Fruit fly (Drosophila melanogaster) whole organism, embryonic: ENCODE data around the gene CG17028.

ENCODE experiments used
- C15 ChIP-seq: fragments of 200-800 bp; sonication (Bioruptor generic); IDR thresholded peaks from 3 replicates; pipeline ENCODE4 v1.3.6; 2022; ENCODE audit warnings: missing biosample characterization, missing genetic modification characterization
- CG10366 ChIP-seq: fragments of 200-800 bp; sonication (Bioruptor generic); IDR thresholded peaks from 2 replicates; pipeline ENCODE4 v1.3.6; 2022; ENCODE audit warnings: missing biosample characterization, missing genetic modification characterization
- CG12769 ChIP-seq: fragments of 200-800 bp; sonication (Bioruptor generic); optimal IDR thresholded peaks from 2 replicates; lab custom pipeline; 2019; ENCODE audit warnings: missing biosample characterization, mild to moderate bottlenecking, missing genetic modification characterization, moderate library complexity
- CG14710 ChIP-seq: fragments of 200-800 bp; sonication (Bioruptor generic); optimal IDR thresholded peaks from 3 replicates; lab custom pipeline; 2019; ENCODE audit warnings: missing biosample characterization, mild to moderate bottlenecking, missing genetic modification characterization, moderate library complexity
- CG14965 ChIP-seq: fragments of 200-800 bp; sonication (Bioruptor generic); optimal IDR thresholded peaks from 2 replicates; lab custom pipeline; 2016; ENCODE audit warnings: missing biosample characterization, missing genetic modification characterization, borderline replicate concordance
- CG15479 ChIP-seq: fragments of 200-800 bp; sonication (Bioruptor generic); optimal IDR thresholded peaks from 3 replicates; lab custom pipeline; 2019; ENCODE audit warnings: missing biosample characterization, mild to moderate bottlenecking, missing genetic modification characterization, moderate library complexity
- CG16815 ChIP-seq: fragments of 200-800 bp; sonication (Bioruptor generic); optimal IDR thresholded peaks from 3 replicates; lab custom pipeline; 2017; ENCODE audit warnings: missing biosample characterization, mild to moderate bottlenecking, missing genetic modification characterization
- CG17385 ChIP-seq: fragments of 200-800 bp; sonication (Bioruptor generic); optimal IDR thresholded peaks from 3 replicates; lab custom pipeline; 2018; ENCODE audit warnings: missing biosample characterization, mild to moderate bottlenecking, missing genetic modification characterization
- CG17568 ChIP-seq: fragments of 200-800 bp; sonication (Bioruptor generic); optimal IDR thresholded peaks from 2 replicates; lab custom pipeline; 2018; ENCODE audit warnings: missing biosample characterization, mild to moderate bottlenecking, missing genetic modification characterization, moderate library complexity
- CG2202 ChIP-seq: fragments of 200-800 bp; sonication (Bioruptor generic); optimal IDR thresholded peaks from 2 replicates; lab custom pipeline; 2018; ENCODE audit warnings: missing biosample characterization, mild to moderate bottlenecking, missing genetic modification characterization
- CG32772 ChIP-seq: fragments of 200-800 bp; sonication (Bioruptor generic); IDR thresholded peaks from 2 replicates; pipeline ENCODE4 v1.3.6; 2022; ENCODE audit warnings: missing biosample characterization, missing genetic modification characterization
- CG3407 ChIP-seq: fragments of 200-800 bp; sonication (Bioruptor generic); optimal IDR thresholded peaks from 2 replicates; lab custom pipeline; 2018; ENCODE audit warnings: missing biosample characterization, mild to moderate bottlenecking, missing genetic modification characterization
- CG4424 ChIP-seq: fragments of 200-800 bp; sonication (Bioruptor generic); optimal IDR thresholded peaks from 3 replicates; lab custom pipeline; 2016; ENCODE audit warnings: missing biosample characterization, missing genetic modification characterization
- CG6689 ChIP-seq: fragments of 200-800 bp; sonication (Bioruptor generic); IDR thresholded peaks from 2 replicates; pipeline ENCODE4 v1.3.6; 2022; ENCODE audit warnings: missing biosample characterization, missing genetic modification characterization
- CG7556 ChIP-seq: fragments of 200-800 bp; sonication (Bioruptor generic); optimal IDR thresholded peaks from 2 replicates; lab custom pipeline; 2017; ENCODE audit warnings: missing biosample characterization, mild to moderate bottlenecking, missing genetic modification characterization
- CHES-1-like ChIP-seq: fragments of 200-800 bp; sonication (Bioruptor generic); optimal IDR thresholded peaks from 2 replicates; lab custom pipeline; 2016; ENCODE audit warnings: missing biosample characterization, missing genetic modification characterization
- Dll ChIP-seq: fragments of 200-800 bp; sonication (Bioruptor generic); IDR thresholded peaks from 4 replicates; pipeline ENCODE4 v1.3.6; 2022; ENCODE audit warnings: missing biosample characterization, missing genetic modification characterization; ENCODE audit not compliant: partially characterized antibody
- Hey ChIP-seq: fragments of 200-800 bp; sonication (Bioruptor generic); optimal IDR thresholded peaks from 3 replicates; lab custom pipeline; 2018; ENCODE audit warnings: missing biosample characterization, mild to moderate bottlenecking, missing genetic modification characterization
- Hr3 ChIP-seq: fragments of 200-800 bp; sonication (Bioruptor generic); optimal IDR thresholded peaks from 3 replicates; lab custom pipeline; 2016; ENCODE audit warnings: missing biosample characterization, missing genetic modification characterization
- Hr51 ChIP-seq, 2 experiments: fragments of 200-800 bp; sonication (Bioruptor generic); optimal IDR thresholded peaks; 2 replicates in 1 of 2; 3 replicates in 1 of 2; lab custom pipeline; 2016 to 2018; ENCODE audit warnings: missing biosample characterization in 2 of 2, missing genetic modification characterization in 2 of 2, mild to moderate bottlenecking in 1 of 2, moderate library complexity in 1 of 2
- Lim3 ChIP-seq: fragments of 200-800 bp; sonication (Bioruptor generic); IDR thresholded peaks from 2 replicates; pipeline ENCODE4 v1.3.6; 2022; ENCODE audit warnings: missing biosample characterization, missing genetic modification characterization
- Mad ChIP-seq: fragments of 200-800 bp; sonication (Bioruptor generic); optimal IDR thresholded peaks from 2 replicates; lab custom pipeline; 2016; ENCODE audit warnings: missing biosample characterization, missing genetic modification characterization
- Myb ChIP-seq: fragments of 200-800 bp; sonication (Bioruptor generic); optimal IDR thresholded peaks from 2 replicates; lab custom pipeline; 2016; ENCODE audit warnings: missing biosample characterization, missing genetic modification characterization
- Neu2 ChIP-seq: fragments of 200-800 bp; sonication (Bioruptor generic); optimal IDR thresholded peaks from 3 replicates; lab custom pipeline; 2016; ENCODE audit warnings: missing biosample characterization, missing genetic modification characterization, borderline replicate concordance
- Nf-YC ChIP-seq: fragments of 200-800 bp; optimal IDR thresholded peaks from 3 replicates; lab custom pipeline; 2019; ENCODE audit warnings: missing biosample characterization, mild to moderate bottlenecking, missing genetic modification characterization, moderate library complexity
- Six4 ChIP-seq: fragments of 200-800 bp; sonication (Bioruptor generic); optimal IDR thresholded peaks from 2 replicates; lab custom pipeline; 2016; ENCODE audit warnings: missing biosample characterization, missing genetic modification characterization
- Trl ChIP-seq, 3 experiments: fragments of >200 bp in 2 of 3; fragments of 200-800 bp in 1 of 3; sonication (Bioruptor generic) in 1 of 3; optimal IDR thresholded peaks; 2 replicates in 1 of 3; 3 replicates in 2 of 3; lab custom pipeline; 2016 to 2017; ENCODE audit warnings: missing biosample characterization in 1 of 3, missing genetic modification characterization in 1 of 3
- Vsx1 ChIP-seq: fragments of 200-800 bp; sonication (Bioruptor generic); optimal IDR thresholded peaks from 2 replicates; lab custom pipeline; 2017; ENCODE audit warnings: missing biosample characterization, mild to moderate bottlenecking, missing genetic modification characterization, missing genetic modification reagents
- YL-1 ChIP-seq: fragments of 200-800 bp; sonication (Bioruptor generic); optimal IDR thresholded peaks from 3 replicates; lab custom pipeline; 2017; ENCODE audit warnings: missing biosample characterization, mild to moderate bottlenecking, missing genetic modification characterization
- bab2 ChIP-seq: fragments of 200-800 bp; sonication (Bioruptor generic); optimal IDR thresholded peaks from 2 replicates; lab custom pipeline; 2016; ENCODE audit warnings: missing biosample characterization, missing genetic modification characterization
- caup ChIP-seq: fragments of 200-800 bp; sonication (Bioruptor generic); optimal IDR thresholded peaks from 3 replicates; lab custom pipeline; 2017; ENCODE audit warnings: missing biosample characterization, mild to moderate bottlenecking, missing genetic modification characterization, moderate library complexity; ENCODE audit not compliant: severe bottlenecking
- cwo ChIP-seq: fragments of 200-800 bp; sonication (Bioruptor generic); optimal IDR thresholded peaks from 3 replicates; lab custom pipeline; 2017; ENCODE audit warnings: missing biosample characterization, missing genetic modification characterization, mild to moderate bottlenecking, moderate library complexity, missing genetic modification reagents
- dimm ChIP-seq: fragments of 200-800 bp; sonication (Bioruptor generic); IDR thresholded peaks from 2 replicates; pipeline ENCODE4 v1.3.6; 2022; ENCODE audit warnings: missing biosample characterization, missing genetic modification characterization
- disco-r ChIP-seq: fragments of 200-800 bp; sonication (Bioruptor generic); optimal IDR thresholded peaks from 2 replicates; lab custom pipeline; 2016; ENCODE audit warnings: missing biosample characterization, missing genetic modification characterization
- eve ChIP-seq, 2 experiments: fragments of >200 bp; optimal IDR thresholded peaks; 2 replicates each; lab custom pipeline; 2017; ENCODE audit warnings: missing biosample characterization in 2 of 2, missing genetic modification characterization in 2 of 2
- odd ChIP-seq: fragments of 200-800 bp; sonication (Bioruptor generic); optimal IDR thresholded peaks from 2 replicates; lab custom pipeline; 2017; ENCODE audit warnings: missing biosample characterization, mild to moderate bottlenecking, missing genetic modification characterization
- pfk ChIP-seq: fragments of 200-800 bp; sonication (Bioruptor generic); optimal IDR thresholded peaks from 2 replicates; lab custom pipeline; 2018; ENCODE audit warnings: missing biosample characterization, mild to moderate bottlenecking, missing genetic modification characterization, moderate library complexity
- pnt ChIP-seq: fragments of 200-800 bp; sonication (Bioruptor generic); optimal IDR thresholded peaks from 3 replicates; lab custom pipeline; 2016; ENCODE audit warnings: missing biosample characterization, missing genetic modification characterization
- pros ChIP-seq: fragments of 200-800 bp; sonication (Bioruptor generic); optimal IDR thresholded peaks from 3 replicates; lab custom pipeline; 2019; ENCODE audit warnings: missing biosample characterization, mild to moderate bottlenecking, missing genetic modification characterization, moderate library complexity
- sens-2 ChIP-seq: fragments of 200-800 bp; sonication (Bioruptor generic); IDR thresholded peaks from 2 replicates; pipeline ENCODE4 v1.3.6; 2022; ENCODE audit warnings: missing biosample characterization, missing genetic modification characterization
- slou ChIP-seq: fragments of 200-800 bp; sonication (Bioruptor generic); optimal IDR thresholded peaks from 3 replicates; lab custom pipeline; 2016; ENCODE audit warnings: missing biosample characterization, missing genetic modification characterization
- sob ChIP-seq: fragments of 200-800 bp; sonication (Bioruptor generic); IDR thresholded peaks from 2 replicates; pipeline ENCODE4 v1.3.6; 2022; ENCODE audit warnings: missing biosample characterization, missing genetic modification characterization
- stc ChIP-seq: fragments of 200-800 bp; sonication (Bioruptor generic); IDR thresholded peaks from 2 replicates; pipeline ENCODE4 v1.3.6; 2022; ENCODE audit warnings: missing biosample characterization, missing genetic modification characterization
- sug ChIP-seq: fragments of 200-800 bp; optimal IDR thresholded peaks from 2 replicates; lab custom pipeline; 2019; ENCODE audit warnings: missing biosample characterization, mild to moderate bottlenecking, missing genetic modification characterization, moderate library complexity
- tio ChIP-seq: fragments of 200-800 bp; sonication (Bioruptor generic); optimal IDR thresholded peaks from 2 replicates; lab custom pipeline; 2017; ENCODE audit warnings: missing biosample characterization, missing genetic modification characterization, inconsistent platforms
- trem ChIP-seq: fragments of 200-800 bp; optimal IDR thresholded peaks from 3 replicates; lab custom pipeline; 2019; ENCODE audit warnings: missing biosample characterization, mild to moderate bottlenecking, missing genetic modification characterization, moderate library complexity
- twi ChIP-seq: fragments of 200-800 bp; optimal IDR thresholded peaks from 2 replicates; lab custom pipeline; 2019; ENCODE audit warnings: missing biosample characterization, mild to moderate bottlenecking, missing genetic modification characterization, moderate library complexity
- unpg ChIP-seq: fragments of 200-800 bp; sonication (Bioruptor generic); optimal IDR thresholded peaks from 3 replicates; lab custom pipeline; 2018; ENCODE audit warnings: missing biosample characterization, mild to moderate bottlenecking, missing genetic modification characterization, moderate library complexity
- zf30C ChIP-seq: fragments of 200-800 bp; sonication (Bioruptor generic); optimal IDR thresholded peaks from 3 replicates; lab custom pipeline; 2018; ENCODE audit warnings: missing biosample characterization, mild to moderate bottlenecking, missing genetic modification characterization

CG17028 gene

DNA sequence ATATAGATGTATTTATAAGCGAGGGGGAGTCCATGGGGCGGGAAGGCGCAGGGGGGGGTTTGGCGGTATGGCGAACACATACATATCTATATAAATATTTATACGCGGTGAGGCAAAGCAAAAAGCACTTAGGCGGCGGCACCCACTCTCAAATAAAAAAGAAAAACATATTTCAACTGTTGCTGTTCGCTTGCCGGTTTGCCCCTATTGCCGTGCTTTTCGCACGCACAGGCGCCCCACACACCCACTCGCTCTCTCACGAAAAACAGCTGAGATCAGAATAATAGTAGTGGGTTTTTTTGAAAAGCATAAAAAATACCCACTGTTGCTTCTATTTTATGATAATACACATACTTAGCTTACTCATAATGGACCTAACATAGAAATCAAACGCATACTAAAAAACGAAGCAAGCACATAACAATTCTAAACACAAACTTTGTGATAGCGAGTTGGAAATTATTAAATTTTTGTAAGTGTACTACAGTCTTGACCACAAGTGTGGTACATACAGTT lies 22.9 kb downstream of the CG17028 start (continued):
- TF ChIP-seq Neu2 (GFP tag; lab: Kevin White, UChicago) (peak; percentile 26), Nf-YC (tag; lab: Kevin White, UChicago) (peak; percentile 72), caup (GFP tag; lab: Kevin White, UChicago) (peak; percentile 84), trem (tag; lab: Kevin White, UChicago) (peak; percentile 27), bab2 (GFP tag; lab: Kevin White, UChicago) (peak; percentile 64), CG2202 (no peak), twi (peak; percentile 14), tio (peak; percentile 75), Trl (optimal IDR thresholded peaks at IDR 0.05; lab: Kevin White, UChicago) (peak in 1 of 2 experiments; percentile 57), Trl (GFP tag; optimal IDR thresholded peaks at IDR 0.05; lab: Kevin White, UChicago) (peak; percentile 63), pros (GFP tag; lab: Kevin White, UChicago) (no peak), YL-1 (peak; percentile 27), dimm (GFP tag; lab: Robert Waterston, UW) (no peak), CG3407 (peak; percentile 27), sob (GFP tag; lab: Robert Waterston, UW) (peak; percentile 79), sens-2 (GFP tag; lab: Robert Waterston, UW) (no peak), Lim3 (GFP tag; lab: Robert Waterston, UW) (no peak), CG14710 (no peak), Mad (GFP tag; lab: Kevin White, UChicago) (peak; percentile 75), Hey (tag; lab: Kevin White, UChicago) (peak; percentile 48), pnt (GFP tag; lab: Kevin White, UChicago) (peak; percentile 32), sug (tag; lab: Kevin White, UChicago) (peak; percentile 86), CG17385 (GFP tag; lab: Kevin White, UChicago) (peak; percentile 81), disco-r (GFP tag; lab: Kevin White, UChicago) (peak; percentile 35), Hr3 (GFP tag; lab: Kevin White, UChicago) (peak; percentile 55), CG15479 (no peak), CG16815 (GFP tag; lab: Kevin White, UChicago) (peak; percentile 50), CG6689 (peak; percentile 78), CG12769 (tag; lab: Kevin White, UChicago) (peak; percentile 89), Six4 (GFP tag; lab: Kevin White, UChicago) (no peak), Dll (GFP tag; lab: Robert Waterston, UW) (no peak), Vsx1 (GFP tag; lab: Kevin White, UChicago) (peak; percentile 52), CHES-1-like (GFP tag; lab: Kevin White, UChicago) (peak; percentile 87), CG14965 (no peak), zf30C (GFP tag; lab: Kevin White, UChicago) (peak; percentile 16), CG4424 (GFP tag; lab: Kevin White, UChicago) (peak; percentile 45), CG10366 (GFP tag; lab: Robert Waterston, UW) (peak; percentile 49), stc (GFP tag; lab: Robert Waterston, UW) (peak; percentile 66), C15 (GFP tag; lab: Robert Waterston, UW) (0 out of 3 replicates have a peak, but pooled peaks have one; percentile 58), unpg (GFP tag; lab: Kevin White, UChicago) (peak; percentile 76), Hr51 (GFP tag; optimal IDR thresholded peaks at IDR 0.05; lab: Kevin White, UChicago) (peak; percentile 65 to 85), CG7556 (GFP tag; lab: Kevin White, UChicago) (peak; percentile 81), CG17568 (GFP tag; lab: Kevin White, UChicago) (peak; percentile 52), slou (peak; percentile 39), pfk (no peak), Myb (GFP tag; lab: Kevin White, UChicago) (peak; percentile 59), odd (GFP tag; lab: Kevin White, UChicago) (peak; percentile 76), cwo (GFP tag; lab: Kevin White, UChicago) (peak; percentile 80), CG32772 (GFP tag; lab: Robert Waterston, UW) (peak; percentile 62), eve (GFP tag; optimal IDR thresholded peaks at IDR 0.05; lab: Kevin White, UChicago) (peak in 1 of 2 experiments; percentile 85)
